Fruit fly (Drosophila melanogaster) whole organism, pupa: ENCODE data around the gene CG8369.

ENCODE experiments used
- Pif1B ChIP-seq: fragments of 200-800 bp; sonication (Bioruptor generic); optimal IDR thresholded peaks from 3 replicates; lab custom pipeline; 2016; ENCODE audit warnings: missing biosample characterization, missing genetic modification characterization
- gl ChIP-seq: fragments of 200-800 bp; sonication (Bioruptor generic); optimal IDR thresholded peaks from 2 replicates; lab custom pipeline; 2018; ENCODE audit warnings: missing biosample characterization, mild to moderate bottlenecking, missing genetic modification characterization

DNA sequence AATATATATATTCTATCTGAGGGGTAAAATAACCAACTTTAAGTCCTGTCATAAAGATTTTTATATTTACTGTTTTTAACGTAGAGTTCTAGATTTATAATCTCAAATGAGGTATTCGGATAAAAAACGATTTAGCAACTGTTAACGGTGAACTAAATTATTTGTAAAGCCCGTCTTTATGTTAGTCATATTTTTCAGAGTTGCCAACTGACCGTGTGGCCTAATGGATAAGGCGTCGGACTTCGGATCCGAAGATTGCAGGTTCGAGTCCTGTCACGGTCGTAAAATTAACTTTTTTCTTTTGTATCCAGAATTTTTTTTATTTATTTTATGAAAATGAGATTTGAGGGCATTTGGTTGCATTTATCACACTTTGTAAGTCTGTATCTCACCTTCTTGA, 39.9 kb downstream of the CG8369 start:
- TF ChIP-seq Pif1B (GFP tag; lab: Kevin White, UChicago) (no peak), gl (tag; lab: Kevin White, UChicago) (no peak)
